Worm (Caenorhabditis elegans) whole organism, early embryonic: Measurements from ENCODE around the gene msa-1.

ENCODE experiments used
- ama-1 ChIP-seq: fragments of 150-350 bp; optimal IDR thresholded peaks from 2 replicates; lab custom pipeline; 2014
- ceh-13 ChIP-seq: fragments of 200-800 bp; sonication (Bioruptor generic); optimal IDR thresholded peaks from 2 replicates; lab custom pipeline; 2018; ENCODE audit warnings: mild to moderate bottlenecking, missing genetic modification characterization, missing compliant biosample characterization
- flt-1 ChIP-seq: fragments of 200-800 bp; sonication (Bioruptor generic); IDR thresholded peaks from 2 replicates; pipeline ENCODE4 v1.3.6; 2022; ENCODE audit warnings: missing genetic modification characterization, missing compliant biosample characterization
- hmbx-1 ChIP-seq: sonication (generic microtip); optimal IDR thresholded peaks from 2 replicates; lab custom pipeline; 2016; ENCODE audit warnings: mild to moderate bottlenecking, missing genetic modification characterization, missing compliant biosample characterization
- hnd-1 ChIP-seq: sonication (generic microtip); optimal IDR thresholded peaks from 2 replicates; lab custom pipeline; 2016; ENCODE audit warnings: missing genetic modification characterization, missing compliant biosample characterization
- pes-1 ChIP-seq: fragments of 200-800 bp; sonication (Bioruptor generic); IDR thresholded peaks from 2 replicates; pipeline ENCODE4 v1.3.6; 2022; ENCODE audit warnings: missing genetic modification reagents, missing genetic modification characterization, missing compliant biosample characterization
- tbx-11 ChIP-seq: fragments of 200-800 bp; sonication (Bioruptor generic); IDR thresholded peaks from 2 replicates; pipeline ENCODE4 v1.3.6; 2022; ENCODE audit warnings: missing genetic modification characterization, missing compliant biosample characterization
- tbx-37 ChIP-seq: fragments of 200-800 bp; sonication (Bioruptor generic); conservative IDR thresholded peaks from 2 replicates; pipeline ENCODE4 v1.3.6; 2022; ENCODE audit warnings: missing genetic modification reagents, missing genetic modification characterization, missing compliant biosample characterization
- tra-4 ChIP-seq: sonication (generic microtip); optimal IDR thresholded peaks from 2 replicates; lab custom pipeline; 2017; ENCODE audit warnings: missing genetic modification characterization, missing compliant biosample characterization

- no peak for TF ChIP-seq pes-1
- no peak for TF ChIP-seq ama-1 (lab: Kevin White, UChicago)
- no peak for TF ChIP-seq tbx-11
- TF ChIP-seq hnd-1 (tag; lab: Kevin White, UChicago) = no peak
- no peak for TF ChIP-seq tra-4 (tag; lab: Kevin White, UChicago)
- TF ChIP-seq flt-1 (GFP tag; lab: Robert Waterston, UW) = no peak
- no peak for TF ChIP-seq hmbx-1
- TF ChIP-seq ceh-13 (GFP tag; lab: Kevin White, UChicago) = no peak
- no peak for TF ChIP-seq tbx-37 (GFP tag; lab: Robert Waterston, UW)
Measured at ce11 chrIV:9116452-9116851, 28.1 kb downstream of the msa-1 start.
